Worm (Caenorhabditis elegans): ENCODE measurements around the gene C35D10.3.

Gene C35D10.3

ce11 chrIII:4861744-4862401, 6.8 kb upstream of the C35D10.3 start, which contains the start of the genes C35D10.10 and C35D10.5:
Gene C35D10.10 (minus strand): TSS chrIII:4861794.
Gene C35D10.5 (plus strand): TSS chrIII:4862351.
- TF ChIP-seq unc-62 (GFP tag; optimal IDR thresholded peaks at IDR 0.05) (no peak), lin-15B (tag; optimal IDR thresholded peaks at IDR 0.05) (peak; percentile 1), egl-27 (tag; optimal IDR thresholded peaks at IDR 0.05) (no peak), jun-1 (tag; optimal IDR thresholded peaks at IDR 0.05) (no peak), daf-12 (tag; optimal IDR thresholded peaks at IDR 0.05) (no peak)

ce11 chrIII:4863127-4863526, 5.6 kb upstream of the C35D10.3 start, which contains the start of gene coq-8:
Gene coq-8 (plus strand): TSS chrIII:4863427.
- TF ChIP-seq elt-1 (tag; optimal IDR thresholded peaks at IDR 0.05) (no peak), ztf-11 (tag; optimal IDR thresholded peaks at IDR 0.05) (no peak), nhr-11 (tag; optimal IDR thresholded peaks at IDR 0.05) (no peak), aly-2 (tag; optimal IDR thresholded peaks at IDR 0.05) (no peak), mdl-1 (tag; optimal IDR thresholded peaks at IDR 0.05) (no peak), nhr-12 (tag; optimal IDR thresholded peaks at IDR 0.05) (no peak), nhr-76 (tag; optimal IDR thresholded peaks at IDR 0.05) (no peak), elt-3 (tag; optimal IDR thresholded peaks at IDR 0.05) (no peak), snpc-4 (tag; optimal IDR thresholded peaks at IDR 0.05) (no peak), jun-1 (tag; optimal IDR thresholded peaks at IDR 0.05) (no peak), ZK546.5 (tag; optimal IDR thresholded peaks at IDR 0.05) (no peak), nhr-25 (tag; optimal IDR thresholded peaks at IDR 0.05) (no peak), unc-62 (GFP tag; optimal IDR thresholded peaks at IDR 0.05) (no peak), nhr-237 (tag; optimal IDR thresholded peaks at IDR 0.05) (no peak), elt-2 (tag; optimal IDR thresholded peaks at IDR 0.05) (no peak), sea-2 (GFP tag; optimal IDR thresholded peaks at IDR 0.05) (no peak), nhr-28 (tag; optimal IDR thresholded peaks at IDR 0.05) (no peak), unc-39 (tag; optimal IDR thresholded peaks at IDR 0.05) (no peak), ceh-82 (tag; optimal IDR thresholded peaks at IDR 0.05) (no peak), lin-15B (tag; optimal IDR thresholded peaks at IDR 0.05) (no peak)

ce11 chrIII:4866762-4867161, 2.0 kb upstream of the C35D10.3 start, which contains the start of gene C35D10.17:
Gene C35D10.17 (plus strand): TSS chrIII:4867062.
- TF ChIP-seq ceh-28 (tag; optimal IDR thresholded peaks at IDR 0.05) = no peak

- TF ChIP-seq nhr-11 (tag; optimal IDR thresholded peaks at IDR 0.05) (no peak), elt-1 (tag; optimal IDR thresholded peaks at IDR 0.05) (no peak), nhr-77 (tag; optimal IDR thresholded peaks at IDR 0.05) (no peak), pqm-1 (tag; optimal IDR thresholded peaks at IDR 0.05) (no peak), elt-2 (tag; optimal IDR thresholded peaks at IDR 0.05) (no peak)
Observed at ce11 chrIII:4870478-4870877, 1.8 kb downstream of the C35D10.3 start, which contains the start of gene gipc-1. Gene gipc-1 (plus strand): TSS chrIII:4870778.

ce11 chrIII:4873395-4873794, 4.7 kb downstream of the C35D10.3 start:
- TF ChIP-seq nhr-11 (tag; optimal IDR thresholded peaks at IDR 0.05) (no peak), lsy-12 (tag; optimal IDR thresholded peaks at IDR 0.05) (no peak), fos-1 (tag; optimal IDR thresholded peaks at IDR 0.05) (no peak)

ce11 chrIII:4874671-4875070, 6.0 kb downstream of the C35D10.3 start, which contains the start of gene C35D10.12:
Gene C35D10.12 (minus strand): TSS chrIII:4874771.
- no peak for TF ChIP-seq ceh-28 (tag; optimal IDR thresholded peaks at IDR 0.05)

- no peak for TF ChIP-seq unc-62 (GFP tag; optimal IDR thresholded peaks at IDR 0.05)
- TF ChIP-seq fkh-10 (GFP tag; optimal IDR thresholded peaks at IDR 0.05) = peak; percentile 39
Observed at ce11 chrIII:4875663-4876062, 6.9 kb downstream of the C35D10.3 start.

- TF ChIP-seq nfya-1 (tag; optimal IDR thresholded peaks at IDR 0.05; ENCODE audit: insufficient read depth) (peak; percentile 47), R02D3.7 (tag; optimal IDR thresholded peaks at IDR 0.05) (no peak), elt-2 (tag; optimal IDR thresholded peaks at IDR 0.05) (peak; percentile 3), skn-1 (tag; optimal IDR thresholded peaks at IDR 0.05) (peak; percentile 27), lin-15B (tag; optimal IDR thresholded peaks at IDR 0.05) (peak; percentile 61), snpc-4 (tag; optimal IDR thresholded peaks at IDR 0.05) (peak; percentile 29), elt-1 (tag; optimal IDR thresholded peaks at IDR 0.05) (no peak)
Observed at ce11 chrIII:4878281-4878680, 9.6 kb downstream of the C35D10.3 start, which contains the start of the genes tost-1 and arx-6. Gene tost-1 (minus strand): TSS chrIII:4878311. Gene arx-6 (plus strand): TSS chrIII:4878658.

Data from whole organism, L3 larva.